Worm (Caenorhabditis elegans) whole organism, L1 larva: Measurements from ENCODE around the gene C05C12.5.

Experiments used
- aha-1 ChIP-seq: fragments of 150-350 bp; optimal IDR thresholded peaks from 2 replicates; lab custom pipeline; 2014; ENCODE audit warnings: missing biosample characterization, missing genetic modification characterization
- aly-2 ChIP-seq: fragments of 150-350 bp; optimal IDR thresholded peaks from 2 replicates; lab custom pipeline; 2014; ENCODE audit warnings: missing biosample characterization, missing genetic modification characterization
- ces-1 ChIP-seq: fragments of 150-350 bp; optimal IDR thresholded peaks from 2 replicates; lab custom pipeline; 2014; ENCODE audit warnings: missing biosample characterization, missing genetic modification reagents, missing genetic modification characterization
- lin-35 ChIP-seq, 2 experiments: fragments of 150-350 bp; optimal IDR thresholded peaks; 2 replicates each; lab custom pipeline; 2014; ENCODE audit warnings: missing biosample characterization in 2 of 2, missing genetic modification characterization in 2 of 2, missing genetic modification reagents in 2 of 2
- mep-1 ChIP-seq: fragments of 150-350 bp; optimal IDR thresholded peaks from 2 replicates; lab custom pipeline; 2014; ENCODE audit warnings: missing biosample characterization, missing genetic modification characterization
- nhr-28 ChIP-seq: fragments of 150-350 bp; optimal IDR thresholded peaks from 2 replicates; lab custom pipeline; 2014; ENCODE audit warnings: missing biosample characterization, missing genetic modification characterization
- zag-1 ChIP-seq: fragments of 150-350 bp; optimal IDR thresholded peaks from 2 replicates; lab custom pipeline; 2014; ENCODE audit warnings: missing biosample characterization, missing genetic modification characterization
- ztf-4 ChIP-seq: fragments of 150-350 bp; optimal IDR thresholded peaks from 2 replicates; lab custom pipeline; 2014; ENCODE audit warnings: missing biosample characterization, missing genetic modification characterization

DNA sequence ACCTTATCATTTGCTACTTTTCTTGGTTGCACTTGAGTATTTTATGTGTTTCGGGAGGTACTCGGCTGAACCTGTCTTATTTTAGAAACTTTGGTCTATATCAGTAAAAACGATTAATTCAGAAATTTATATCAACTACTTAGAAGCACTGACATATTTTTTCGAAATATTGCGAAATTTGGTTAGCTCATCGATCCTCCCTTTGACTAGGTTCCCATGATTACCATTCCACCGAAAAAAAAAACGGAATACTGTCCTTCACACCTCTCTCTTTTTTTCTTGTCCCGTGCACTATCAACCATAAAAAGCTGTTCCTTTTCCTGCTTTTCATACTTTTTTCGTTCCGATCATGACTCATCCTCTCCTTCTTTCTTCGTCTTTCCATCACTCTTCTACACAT, 24.3 kb upstream of the C05C12.5 start:
- TF ChIP-seq lin-35 (GFP tag; optimal IDR thresholded peaks at IDR 0.05; lab: Kevin White, UChicago) (no peak), aly-2 (tag; lab: Kevin White, UChicago) (no peak), nhr-28 (tag; lab: Kevin White, UChicago) (no peak), mep-1 (tag; lab: Kevin White, UChicago) (no peak), ztf-4 (tag; lab: Kevin White, UChicago) (no peak), zag-1 (tag; lab: Kevin White, UChicago) (no peak), ces-1 (GFP tag; lab: Kevin White, UChicago) (no peak), aha-1 (tag; lab: Kevin White, UChicago) (no peak)
